Worm (Caenorhabditis elegans): ENCODE results near the gene srj-25.

srj-25 gene

ce11 chrV:695914-696313, 40.2 kb downstream of the srj-25 start, which contains the start of gene srj-52:
srj-52 (minus strand) TSS chrV:696014.
- no peak for TF ChIP-seq klf-2 (GFP tag; conservative IDR thresholded peaks at IDR 0.05)
- TF ChIP-seq ztf-23 (GFP tag; IDR thresholded peaks at IDR 0.05) = no peak
- no peak for TF ChIP-seq med-1 (GFP tag; optimal IDR thresholded peaks at IDR 0.05; ENCODE audit: insufficient read depth)
- TF ChIP-seq tab-1 (GFP tag; IDR thresholded peaks at IDR 0.05) = no peak
- no peak for TF ChIP-seq flt-1 (GFP tag; IDR thresholded peaks at IDR 0.05)
- TF ChIP-seq ztf-29 (GFP tag; IDR thresholded peaks at IDR 0.05) = no peak
- no peak for TF ChIP-seq cog-1 (tag; optimal IDR thresholded peaks at IDR 0.05)
- TF ChIP-seq ref-1 (GFP tag; conservative IDR thresholded peaks at IDR 0.05) = no peak
- no peak for TF ChIP-seq T22C8.4 (GFP tag; IDR thresholded peaks at IDR 0.05)

- TF ChIP-seq flt-1 (GFP tag; IDR thresholded peaks at IDR 0.05) (no peak), klf-2 (GFP tag; conservative IDR thresholded peaks at IDR 0.05) (no peak), ztf-29 (GFP tag; IDR thresholded peaks at IDR 0.05) (no peak), T22C8.4 (GFP tag; IDR thresholded peaks at IDR 0.05) (no peak), ztf-23 (GFP tag; IDR thresholded peaks at IDR 0.05) (no peak), cog-1 (tag; optimal IDR thresholded peaks at IDR 0.05) (no peak)
These were observed 41.4 kb downstream of the srj-25 start, which contains the start of gene srj-53 for ce11 chrV:694625-695024. srj-53 (minus strand) TSS chrV:694725.

ce11 chrV:692720-693422, 43.2 kb downstream of the srj-25 start, which contains the start of gene srx-4:
srx-4 (minus strand) TSS chrV:692770.
- TF ChIP-seq tab-1 (GFP tag; IDR thresholded peaks at IDR 0.05) (no peak), T22C8.4 (GFP tag; IDR thresholded peaks at IDR 0.05) (no peak), cog-1 (tag; optimal IDR thresholded peaks at IDR 0.05) (no peak), flt-1 (GFP tag; IDR thresholded peaks at IDR 0.05) (no peak), klf-2 (GFP tag; conservative IDR thresholded peaks at IDR 0.05) (no peak)

ce11 chrV:689538-689937, 46.5 kb downstream of the srj-25 start:
- TF ChIP-seq ref-1 (GFP tag; conservative IDR thresholded peaks at IDR 0.05) (no peak), ztf-23 (GFP tag; IDR thresholded peaks at IDR 0.05) (no peak), med-1 (GFP tag; optimal IDR thresholded peaks at IDR 0.05; ENCODE audit: insufficient read depth) (no peak), ztf-29 (GFP tag; IDR thresholded peaks at IDR 0.05) (no peak), tab-1 (GFP tag; IDR thresholded peaks at IDR 0.05) (no peak), cog-1 (tag; optimal IDR thresholded peaks at IDR 0.05) (no peak), klf-2 (GFP tag; conservative IDR thresholded peaks at IDR 0.05) (no peak), T22C8.4 (GFP tag; IDR thresholded peaks at IDR 0.05) (no peak), flt-1 (GFP tag; IDR thresholded peaks at IDR 0.05) (no peak)

- TF ChIP-seq flt-1 (GFP tag; IDR thresholded peaks at IDR 0.05) (no peak), klf-2 (GFP tag; conservative IDR thresholded peaks at IDR 0.05) (no peak), T22C8.4 (GFP tag; IDR thresholded peaks at IDR 0.05) (no peak), ztf-23 (GFP tag; IDR thresholded peaks at IDR 0.05) (no peak), cog-1 (tag; optimal IDR thresholded peaks at IDR 0.05) (no peak), tab-1 (GFP tag; IDR thresholded peaks at IDR 0.05) (no peak), ref-1 (GFP tag; conservative IDR thresholded peaks at IDR 0.05) (no peak), med-1 (GFP tag; optimal IDR thresholded peaks at IDR 0.05; ENCODE audit: insufficient read depth) (no peak), ztf-29 (GFP tag; IDR thresholded peaks at IDR 0.05) (no peak)
These were observed 48.7 kb downstream of the srj-25 start, which contains the start of gene H25P19.1 for ce11 chrV:687384-687783. H25P19.1 (plus strand) TSS chrV:687684.

All from whole organism, midembryonic.